Worm (Caenorhabditis elegans) whole organism, mixed stage, embryonic: ENCODE data around the gene Y82E9BL.18.

Experiments used
- M03D4.4 ChIP-seq: sonication (generic microtip); optimal IDR thresholded peaks from 2 replicates; lab custom pipeline; 2017; ENCODE audit warnings: mild to moderate bottlenecking, missing genetic modification characterization, missing compliant biosample characterization
- bed-3 ChIP-seq: fragments of 200-800 bp; sonication (Bioruptor generic); optimal IDR thresholded peaks from 3 replicates; lab custom pipeline; 2018; ENCODE audit warnings: mild to moderate bottlenecking, missing genetic modification characterization, moderate library complexity, missing compliant biosample characterization
- blmp-1 ChIP-seq: fragments of 150-350 bp; optimal IDR thresholded peaks from 2 replicates; lab custom pipeline; 2014; ENCODE audit warnings: missing biosample characterization, missing genetic modification characterization
- ceh-39 ChIP-seq: fragments of 150-350 bp; optimal IDR thresholded peaks from 2 replicates; lab custom pipeline; 2014; ENCODE audit warnings: missing biosample characterization, missing genetic modification characterization
- ceh-43 ChIP-seq: fragments of 200-800 bp; sonication (Bioruptor generic); optimal IDR thresholded peaks from 2 replicates; lab custom pipeline; 2018; ENCODE audit warnings: mild to moderate bottlenecking, missing genetic modification characterization, moderate library complexity, missing compliant biosample characterization
- ceh-83 ChIP-seq: fragments of 200-800 bp; sonication (Bioruptor generic); optimal IDR thresholded peaks from 2 replicates; lab custom pipeline; 2018; ENCODE audit warnings: mild to moderate bottlenecking, missing genetic modification characterization, missing compliant biosample characterization
- cnd-1 ChIP-seq: fragments of 200-800 bp; sonication (Bioruptor generic); optimal IDR thresholded peaks from 2 replicates; lab custom pipeline; 2018; ENCODE audit warnings: mild to moderate bottlenecking, missing genetic modification characterization, missing compliant biosample characterization
- drap-1 ChIP-seq: fragments of 200-800 bp; sonication (Bioruptor generic); optimal IDR thresholded peaks from 3 replicates; lab custom pipeline; 2018; ENCODE audit warnings: mild to moderate bottlenecking, missing genetic modification characterization, missing compliant biosample characterization
- elt-1 ChIP-seq: sonication (generic microtip); optimal IDR thresholded peaks from 2 replicates; lab custom pipeline; 2017; ENCODE audit warnings: missing genetic modification characterization, mild to moderate bottlenecking, missing compliant biosample characterization, antibody characterized with exemption, moderate library complexity, borderline replicate concordance; ENCODE audit not compliant: insufficient read depth
- elt-3 ChIP-seq: fragments of 150-350 bp; optimal IDR thresholded peaks from 2 replicates; lab custom pipeline; 2014; ENCODE audit warnings: missing biosample characterization, missing genetic modification characterization
- flh-1 ChIP-seq: fragments of 200-800 bp; sonication (Bioruptor generic); optimal IDR thresholded peaks from 2 replicates; lab custom pipeline; 2018; ENCODE audit warnings: mild to moderate bottlenecking, missing genetic modification characterization, moderate library complexity, missing compliant biosample characterization
- ham-2 ChIP-seq: fragments of 200-800 bp; sonication (Bioruptor generic); optimal IDR thresholded peaks from 2 replicates; lab custom pipeline; 2018; ENCODE audit warnings: mild to moderate bottlenecking, missing genetic modification characterization, missing compliant biosample characterization
- hlh-1 ChIP-seq: fragments of 150-350 bp; optimal IDR thresholded peaks from 2 replicates; lab custom pipeline; 2014; ENCODE audit warnings: missing biosample characterization, missing genetic modification reagents, missing genetic modification characterization
- lin-13 ChIP-seq: fragments of 150-350 bp; optimal IDR thresholded peaks from 2 replicates; lab custom pipeline; 2014; ENCODE audit warnings: missing biosample characterization, missing genetic modification characterization
- lin-32 ChIP-seq: fragments of 200-800 bp; sonication (Bioruptor generic); optimal IDR thresholded peaks from 2 replicates; lab custom pipeline; 2018; ENCODE audit warnings: mild to moderate bottlenecking, missing genetic modification characterization, missing compliant biosample characterization
- lsy-2 ChIP-seq: fragments of 150-350 bp; optimal IDR thresholded peaks from 2 replicates; lab custom pipeline; 2014; ENCODE audit warnings: missing biosample characterization, missing genetic modification characterization
- mep-1 ChIP-seq: fragments of 150-350 bp; optimal IDR thresholded peaks from 2 replicates; lab custom pipeline; 2017; ENCODE audit warnings: missing biosample characterization, missing genetic modification reagents, missing genetic modification characterization, inconsistent platforms
- mls-2 ChIP-seq: sonication (generic microtip); optimal IDR thresholded peaks from 2 replicates; lab custom pipeline; 2016; ENCODE audit warnings: mild to moderate bottlenecking, missing genetic modification characterization, moderate library complexity, missing compliant biosample characterization
- nhr-12 ChIP-seq: fragments of 150-350 bp; optimal IDR thresholded peaks from 2 replicates; lab custom pipeline; 2014; ENCODE audit warnings: missing biosample characterization, missing genetic modification characterization
- nhr-2 ChIP-seq: fragments of 150-350 bp; optimal IDR thresholded peaks from 2 replicates; lab custom pipeline; 2014; ENCODE audit warnings: missing biosample characterization, missing genetic modification characterization
- nhr-237 ChIP-seq: fragments of 150-350 bp; optimal IDR thresholded peaks from 2 replicates; lab custom pipeline; 2014; ENCODE audit warnings: missing biosample characterization, missing genetic modification characterization
- nhr-28 ChIP-seq: fragments of 150-350 bp; optimal IDR thresholded peaks from 2 replicates; lab custom pipeline; 2014; ENCODE audit warnings: missing biosample characterization, missing genetic modification characterization
- nhr-76 ChIP-seq: sonication (generic microtip); optimal IDR thresholded peaks from 2 replicates; lab custom pipeline; 2017; ENCODE audit warnings: missing biosample characterization, missing genetic modification characterization
- pha-4 ChIP-seq: fragments of 150-350 bp; optimal IDR thresholded peaks from 2 replicates; lab custom pipeline; 2018; ENCODE audit warnings: missing biosample characterization, missing genetic modification reagents, missing genetic modification characterization
- sem-2 ChIP-seq: fragments of 200-800 bp; sonication (Bioruptor generic); optimal IDR thresholded peaks from 2 replicates; lab custom pipeline; 2018; ENCODE audit warnings: mild to moderate bottlenecking, missing genetic modification characterization, missing compliant biosample characterization
- snpc-4 ChIP-seq: fragments of 150-350 bp; optimal IDR thresholded peaks from 2 replicates; lab custom pipeline; 2014; ENCODE audit warnings: missing biosample characterization, missing genetic modification characterization
- sptf-1 ChIP-seq: sonication (generic microtip); optimal IDR thresholded peaks from 2 replicates; lab custom pipeline; 2017; ENCODE audit warnings: mild to moderate bottlenecking, missing genetic modification characterization, moderate library complexity, missing compliant biosample characterization
- tbx-8 ChIP-seq: fragments of 200-800 bp; sonication (Bioruptor generic); optimal IDR thresholded peaks from 2 replicates; lab custom pipeline; 2018; ENCODE audit warnings: mild to moderate bottlenecking, missing genetic modification characterization, moderate library complexity, missing compliant biosample characterization
- unc-120 ChIP-seq: sonication (generic microtip); optimal IDR thresholded peaks from 2 replicates; lab custom pipeline; 2017; ENCODE audit warnings: missing genetic modification characterization, missing compliant biosample characterization; ENCODE audit not compliant: poor library complexity, severe bottlenecking
- unc-39 ChIP-seq: fragments of 150-350 bp; optimal IDR thresholded peaks from 2 replicates; lab custom pipeline; 2014; ENCODE audit warnings: missing biosample characterization, missing genetic modification characterization
- unc-62 ChIP-seq: fragments of 150-350 bp; optimal IDR thresholded peaks from 2 replicates; lab custom pipeline; 2014; ENCODE audit warnings: missing biosample characterization, missing genetic modification reagents, missing genetic modification characterization
- zip-8 ChIP-seq: fragments of 150-350 bp; optimal IDR thresholded peaks from 2 replicates; lab custom pipeline; 2014; ENCODE audit warnings: missing biosample characterization, missing genetic modification characterization

The Y82E9BL.18 gene

ce11 chrIII:1295149-1295716 lies 31.4 kb upstream of the Y82E9BL.18 start, which contains the start of gene fbxa-35:
fbxa-35 (plus strand) TSS chrIII:1295666.
- TF ChIP-seq bed-3 (GFP tag; lab: Kevin White, UChicago) (no peak), lin-32 (no peak), nhr-2 (no peak), sem-2 (GFP tag; lab: Kevin White, UChicago) (no peak), elt-3 (tag; lab: Kevin White, UChicago) (no peak), M03D4.4 (tag; lab: Kevin White, UChicago) (no peak), nhr-28 (tag; lab: Kevin White, UChicago) (no peak), nhr-76 (no peak), cnd-1 (tag; lab: Kevin White, UChicago) (no peak), pha-4 (no peak), snpc-4 (tag; lab: Kevin White, UChicago) (no peak), nhr-12 (tag; lab: Kevin White, UChicago) (no peak), ham-2 (GFP tag; lab: Kevin White, UChicago) (no peak), mls-2 (tag; lab: Kevin White, UChicago) (no peak), drap-1 (GFP tag; lab: Kevin White, UChicago) (no peak), mep-1 (tag; lab: Kevin White, UChicago) (no peak), hlh-1 (tag; lab: Kevin White, UChicago) (no peak), sptf-1 (tag; lab: Kevin White, UChicago) (no peak), elt-1 (no peak), unc-62 (GFP tag; lab: Kevin White, UChicago) (no peak)
- TF ChIP-seq, all 35 proteins: peak for 0

ce11 chrIII:1297604-1298003 lies 29.0 kb upstream of the Y82E9BL.18 start, which contains the start of gene fbxa-28:
fbxa-28 (plus strand) TSS chrIII:1297904.
- TF ChIP-seq elt-1: no peak
- TF ChIP-seq nhr-28 (tag; lab: Kevin White, UChicago): no peak
- no peak for TF ChIP-seq unc-39 (tag; lab: Kevin White, UChicago)
- TF ChIP-seq hlh-1 (tag; lab: Kevin White, UChicago): no peak
- no peak for TF ChIP-seq sptf-1 (tag; lab: Kevin White, UChicago)
- TF ChIP-seq blmp-1 (tag; lab: Kevin White, UChicago): no peak
- TF ChIP-seq M03D4.4 (tag; lab: Kevin White, UChicago): no peak
- TF ChIP-seq unc-120 (tag; lab: Kevin White, UChicago): no peak
- no peak for TF ChIP-seq mep-1 (tag; lab: Kevin White, UChicago)
- TF ChIP-seq tbx-8: no peak
- no peak for TF ChIP-seq lin-13 (tag; lab: Kevin White, UChicago)
- no peak for TF ChIP-seq lsy-2 (tag; lab: Kevin White, UChicago)
- TF ChIP-seq ceh-43 (GFP tag; lab: Kevin White, UChicago): no peak
- no peak for TF ChIP-seq nhr-12 (tag; lab: Kevin White, UChicago)
- no peak for TF ChIP-seq elt-3 (tag; lab: Kevin White, UChicago)
- TF ChIP-seq pha-4: no peak
- no peak for TF ChIP-seq zip-8 (tag; lab: Kevin White, UChicago)
- TF ChIP-seq, all 35 proteins: peak for 0

- TF ChIP-seq hlh-1 (tag; lab: Kevin White, UChicago): no peak
- no peak for TF ChIP-seq elt-1
- TF ChIP-seq pha-4: no peak
- TF ChIP-seq flh-1 (GFP tag; lab: Kevin White, UChicago): no peak
- TF ChIP-seq sptf-1 (tag; lab: Kevin White, UChicago): no peak
- TF ChIP-seq bed-3 (GFP tag; lab: Kevin White, UChicago): no peak
- no peak for TF ChIP-seq unc-62 (GFP tag; lab: Kevin White, UChicago)
- TF ChIP-seq nhr-76: no peak
- TF ChIP-seq nhr-28 (tag; lab: Kevin White, UChicago): no peak
- TF ChIP-seq nhr-2: no peak
- TF ChIP-seq nhr-237 (tag; lab: Kevin White, UChicago): no peak
- TF ChIP-seq ceh-39 (tag; lab: Kevin White, UChicago): no peak
- no peak for TF ChIP-seq zip-8 (tag; lab: Kevin White, UChicago)
- TF ChIP-seq M03D4.4 (tag; lab: Kevin White, UChicago): no peak
- no peak for TF ChIP-seq snpc-4 (tag; lab: Kevin White, UChicago)
- no peak for TF ChIP-seq drap-1 (GFP tag; lab: Kevin White, UChicago)
- no peak for TF ChIP-seq elt-3 (tag; lab: Kevin White, UChicago)
- TF ChIP-seq blmp-1 (tag; lab: Kevin White, UChicago): no peak
- TF ChIP-seq ham-2 (GFP tag; lab: Kevin White, UChicago): no peak
- TF ChIP-seq lin-32: no peak
These were observed 23.2 kb upstream of the Y82E9BL.18 start, which contains the start of gene fbxa-75 for ce11 chrIII:1303414-1303813. fbxa-75 (plus strand) TSS chrIII:1303714.

ce11 chrIII:1307333-1307732 lies 19.3 kb upstream of the Y82E9BL.18 start:
- TF ChIP-seq ham-2 (GFP tag; lab: Kevin White, UChicago): no peak
- no peak for TF ChIP-seq nhr-12 (tag; lab: Kevin White, UChicago)
- TF ChIP-seq bed-3 (GFP tag; lab: Kevin White, UChicago): no peak
- no peak for TF ChIP-seq blmp-1 (tag; lab: Kevin White, UChicago)
- no peak for TF ChIP-seq mls-2 (tag; lab: Kevin White, UChicago)
- no peak for TF ChIP-seq ceh-83 (GFP tag; lab: Kevin White, UChicago)
- no peak for TF ChIP-seq drap-1 (GFP tag; lab: Kevin White, UChicago)
- no peak for TF ChIP-seq nhr-76
- no peak for TF ChIP-seq lin-32
- TF ChIP-seq hlh-1 (tag; lab: Kevin White, UChicago): no peak
